Worm (Caenorhabditis elegans) whole organism, young adult: ENCODE data around the gene atf-4.

ENCODE experiments used
- B0035.1 ChIP-seq: sonication (generic microtip); optimal IDR thresholded peaks from 2 replicates; lab custom pipeline; 2016; ENCODE audit warnings: missing genetic modification characterization, mild to moderate bottlenecking, missing compliant biosample characterization, missing genotype, missing genetic modification reagents
- C17E4.6 ChIP-seq: fragments of 200-800 bp; sonication (Bioruptor generic); IDR thresholded peaks from 2 replicates; pipeline ENCODE4 v1.3.6; 2022; ENCODE audit warnings: missing genetic modification reagents, missing genetic modification characterization, missing compliant biosample characterization
- D2030.7 ChIP-seq: fragments of 200-800 bp; sonication (Bioruptor generic); IDR thresholded peaks from 2 replicates; pipeline ENCODE4 v1.3.6; 2022; ENCODE audit warnings: missing genetic modification reagents, missing genetic modification characterization, missing compliant biosample characterization
- F10E7.11 ChIP-seq: sonication (generic microtip); optimal IDR thresholded peaks from 2 replicates; lab custom pipeline; 2017; ENCODE audit warnings: mild to moderate bottlenecking, missing genetic modification characterization, moderate library complexity, missing compliant biosample characterization
- F22D6.2 ChIP-seq: sonication (generic microtip); optimal IDR thresholded peaks from 2 replicates; lab custom pipeline; 2016; ENCODE audit warnings: mild to moderate bottlenecking, missing genetic modification characterization, missing compliant biosample characterization
- F23B12.7 ChIP-seq: sonication (generic microtip); optimal IDR thresholded peaks from 2 replicates; lab custom pipeline; 2017; ENCODE audit warnings: missing genetic modification characterization, mild to moderate bottlenecking, missing compliant biosample characterization, antibody characterized with exemption, moderate library complexity; ENCODE audit not compliant: insufficient read depth
- F33H1.4 ChIP-seq: fragments of 200-800 bp; sonication (Bioruptor generic); IDR thresholded peaks from 2 replicates; pipeline ENCODE4 v1.3.6; 2022; ENCODE audit warnings: missing genetic modification reagents, missing genetic modification characterization, missing compliant biosample characterization
- F39B2.1 ChIP-seq: fragments of 200-800 bp; sonication (Bioruptor generic); IDR thresholded peaks from 2 replicates; pipeline ENCODE4 v1.3.6; 2022; ENCODE audit warnings: missing genetic modification reagents, missing genetic modification characterization, missing compliant biosample characterization
- F49E8.2 ChIP-seq: sonication (generic microtip); optimal IDR thresholded peaks from 3 replicates; lab custom pipeline; 2017; ENCODE audit warnings: missing genetic modification characterization, mild to moderate bottlenecking, missing compliant biosample characterization, antibody characterized with exemption, moderate library complexity; ENCODE audit not compliant: insufficient read depth
- F52B5.7 ChIP-seq: sonication (generic microtip); optimal IDR thresholded peaks from 2 replicates; lab custom pipeline; 2016; ENCODE audit warnings: mild to moderate bottlenecking, missing genetic modification characterization, missing compliant biosample characterization
- F55B11.4 ChIP-seq: sonication (generic microtip); optimal IDR thresholded peaks from 2 replicates; lab custom pipeline; 2016; ENCODE audit warnings: missing compliant biosample characterization, missing genetic modification characterization, borderline replicate concordance; ENCODE audit not compliant: insufficient read depth
- K12H6.12 ChIP-seq: fragments of 200-800 bp; sonication (Bioruptor generic); optimal IDR thresholded peaks from 2 replicates; lab custom pipeline; 2018; ENCODE audit warnings: mild to moderate bottlenecking, missing genetic modification characterization, missing compliant biosample characterization
- T26A5.8 ChIP-seq: sonication (generic microtip); optimal IDR thresholded peaks from 2 replicates; lab custom pipeline; 2016; ENCODE audit warnings: missing genetic modification characterization, missing compliant biosample characterization
- Y79H2A.3 ChIP-seq: fragments of 200-800 bp; sonication (Bioruptor generic); conservative IDR thresholded peaks from 2 replicates; pipeline ENCODE4 v1.3.6; 2022; ENCODE audit warnings: missing genetic modification reagents, missing genetic modification characterization, missing compliant biosample characterization
- aptf-2 ChIP-seq: fragments of 200-800 bp; sonication (Bioruptor generic); conservative IDR thresholded peaks from 2 replicates; pipeline ENCODE4 v1.3.6; 2022; ENCODE audit warnings: missing genetic modification reagents, missing genetic modification characterization, missing compliant biosample characterization
- atf-7 ChIP-seq: sonication (generic microtip); optimal IDR thresholded peaks from 2 replicates; lab custom pipeline; 2017; ENCODE audit warnings: mild to moderate bottlenecking, missing genetic modification characterization, missing compliant biosample characterization
- ccch-3 ChIP-seq: fragments of 200-800 bp; sonication (Bioruptor generic); optimal IDR thresholded peaks from 2 replicates; lab custom pipeline; 2018; ENCODE audit warnings: mild to moderate bottlenecking, missing genetic modification characterization, missing compliant biosample characterization
- cebp-2 ChIP-seq: fragments of 200-800 bp; sonication (Bioruptor generic); IDR thresholded peaks from 2 replicates; pipeline ENCODE4 v1.3.6; 2022; ENCODE audit warnings: missing genetic modification characterization, missing compliant biosample characterization
- ceh-100 ChIP-seq: fragments of 200-800 bp; sonication (Bioruptor generic); IDR thresholded peaks from 2 replicates; pipeline ENCODE4 v1.3.6; 2022; ENCODE audit warnings: missing genetic modification reagents, missing genetic modification characterization, missing compliant biosample characterization
- ceh-40 ChIP-seq: fragments of 200-800 bp; sonication (Bioruptor generic); IDR thresholded peaks from 2 replicates; pipeline ENCODE4 v1.3.6; 2022; ENCODE audit warnings: missing genetic modification characterization, missing compliant biosample characterization
- ceh-91 ChIP-seq: fragments of 200-800 bp; sonication (Bioruptor generic); IDR thresholded peaks from 2 replicates; pipeline ENCODE4 v1.3.6; 2022; ENCODE audit warnings: missing genetic modification reagents, missing genetic modification characterization, missing compliant biosample characterization
- dox-1 ChIP-seq: fragments of 200-800 bp; sonication (Bioruptor generic); IDR thresholded peaks from 2 replicates; pipeline ENCODE4 v1.3.6; 2022; ENCODE audit warnings: missing genetic modification reagents, missing genetic modification characterization, missing compliant biosample characterization
- ekl-4 ChIP-seq: fragments of 200-800 bp; sonication (Bioruptor generic); IDR thresholded peaks from 2 replicates; pipeline ENCODE4 v1.3.6; 2022; ENCODE audit warnings: missing genetic modification reagents, missing genetic modification characterization, missing compliant biosample characterization
- ets-4 ChIP-seq: fragments of 200-800 bp; sonication (Bioruptor generic); optimal IDR thresholded peaks from 2 replicates; lab custom pipeline; 2018; ENCODE audit warnings: mild to moderate bottlenecking, missing genetic modification characterization, missing compliant biosample characterization
- hlh-12 ChIP-seq: sonication (generic microtip); optimal IDR thresholded peaks from 2 replicates; lab custom pipeline; 2016; ENCODE audit warnings: missing genetic modification characterization, missing compliant biosample characterization
- lag-1 ChIP-seq: fragments of 200-800 bp; sonication (Bioruptor generic); IDR thresholded peaks from 2 replicates; pipeline ENCODE4 v1.3.6; 2022; ENCODE audit warnings: missing genetic modification reagents, missing genetic modification characterization, missing compliant biosample characterization
- let-526 ChIP-seq: fragments of 200-800 bp; sonication (Bioruptor generic); IDR thresholded peaks from 2 replicates; pipeline ENCODE4 v1.3.6; 2022; ENCODE audit warnings: missing genetic modification reagents, missing genetic modification characterization, missing compliant biosample characterization
- lin-35 ChIP-seq, 3 experiments: fragments of 150-350 bp in 2 of 3; sonication (generic microtip) in 1 of 3; optimal IDR thresholded peaks; 2 replicates each; lab custom pipeline; 2014 to 2018; ENCODE audit warnings: missing biosample characterization in 3 of 3, missing genetic modification characterization in 3 of 3, missing genetic modification reagents in 3 of 3
- lir-1 ChIP-seq: fragments of 200-800 bp; sonication (Bioruptor generic); conservative IDR thresholded peaks from 2 replicates; pipeline ENCODE4 v1.3.6; 2022; ENCODE audit warnings: missing genetic modification reagents, missing genetic modification characterization, missing compliant biosample characterization
- lsl-1 ChIP-seq: fragments of 200-800 bp; sonication (Bioruptor generic); optimal IDR thresholded peaks from 2 replicates; lab custom pipeline; 2018; ENCODE audit warnings: mild to moderate bottlenecking, missing genetic modification characterization, moderate library complexity, missing compliant biosample characterization
- lsy-27 ChIP-seq: sonication (generic microtip); optimal IDR thresholded peaks from 2 replicates; lab custom pipeline; 2017; ENCODE audit warnings: missing genetic modification characterization, mild to moderate bottlenecking, missing compliant biosample characterization, antibody characterized with exemption, missing genotype, borderline replicate concordance; ENCODE audit not compliant: insufficient read depth
- mes-4 ChIP-seq: sonication (generic microtip); optimal IDR thresholded peaks from 2 replicates; lab custom pipeline; 2016; ENCODE audit warnings: missing genotype, missing genetic modification characterization, missing compliant biosample characterization
- nfyb-1 ChIP-seq: fragments of 200-800 bp; sonication (Bioruptor generic); IDR thresholded peaks from 2 replicates; pipeline ENCODE4 v1.3.6; 2022; ENCODE audit warnings: missing genetic modification reagents, missing genetic modification characterization, missing compliant biosample characterization
- nhr-27 ChIP-seq: fragments of 200-800 bp; sonication (Bioruptor generic); optimal IDR thresholded peaks from 2 replicates; lab custom pipeline; 2018; ENCODE audit warnings: mild to moderate bottlenecking, missing genetic modification characterization, moderate library complexity, missing compliant biosample characterization
- nhr-90 ChIP-seq: sonication (generic microtip); optimal IDR thresholded peaks from 2 replicates; lab custom pipeline; 2016; ENCODE audit warnings: missing genotype, mild to moderate bottlenecking, missing genetic modification characterization, missing compliant biosample characterization
- rcor-1 ChIP-seq: fragments of 200-800 bp; sonication (Bioruptor generic); IDR thresholded peaks from 2 replicates; pipeline ENCODE4 v1.3.6; 2022; ENCODE audit warnings: missing genetic modification reagents, missing genetic modification characterization, missing compliant biosample characterization
- rec-8 ChIP-seq, 2 experiments: sonication (generic microtip); optimal IDR thresholded peaks; 2 replicates each; lab custom pipeline; 2016; ENCODE audit warnings: mild to moderate bottlenecking in 2 of 2, missing genetic modification characterization in 2 of 2, missing genetic modification reagents in 2 of 2, missing genotype in 2 of 2, missing biosample characterization in 1 of 2, missing compliant biosample characterization in 1 of 2, moderate library complexity in 1 of 2
- repo-1 ChIP-seq: sonication (generic microtip); optimal IDR thresholded peaks from 2 replicates; lab custom pipeline; 2017; ENCODE audit warnings: mild to moderate bottlenecking, missing genetic modification characterization, missing compliant biosample characterization
- rpc-1 ChIP-seq, 2 experiments: fragments of 150-350 bp in 1 of 2; sonication (generic microtip) in 1 of 2; optimal IDR thresholded peaks; 2 replicates each; lab custom pipeline; 2014 to 2018; ENCODE audit warnings: missing biosample characterization in 1 of 2, missing genetic modification characterization in 1 of 2, missing genetic modification reagents in 1 of 2, missing genotype in 1 of 2
- sea-2 ChIP-seq: fragments of 200-800 bp; sonication (Bioruptor generic); IDR thresholded peaks from 2 replicates; pipeline ENCODE4 v1.3.6; 2022; ENCODE audit warnings: missing genetic modification characterization, missing compliant biosample characterization
- snpc-4 ChIP-seq, 5 experiments: fragments of 150-350 bp in 1 of 5; sonication (generic microtip) in 4 of 5; optimal IDR thresholded peaks; 2 replicates each; lab custom pipeline; 2014 to 2018; ENCODE audit warnings: missing genetic modification characterization in 5 of 5, missing biosample characterization in 3 of 5, antibody characterized with exemption in 2 of 5, mild to moderate bottlenecking in 2 of 5, missing compliant biosample characterization in 2 of 5, missing genotype in 2 of 5, moderate library complexity in 2 of 5, missing genetic modification reagents in 1 of 5
- sptf-2 ChIP-seq: fragments of 200-800 bp; sonication (Bioruptor generic); optimal IDR thresholded peaks from 2 replicates; lab custom pipeline; 2018; ENCODE audit warnings: mild to moderate bottlenecking, missing genetic modification characterization, missing compliant biosample characterization
- tbx-9 ChIP-seq: sonication (generic microtip); optimal IDR thresholded peaks from 2 replicates; lab custom pipeline; 2016; ENCODE audit warnings: borderline replicate concordance, missing genetic modification characterization, inconsistent platforms, missing compliant biosample characterization
- xnd-1 ChIP-seq: sonication (generic microtip); optimal IDR thresholded peaks from 2 replicates; lab custom pipeline; 2016; ENCODE audit warnings: missing genotype, missing genetic modification reagents, missing genetic modification characterization, missing compliant biosample characterization
- ztf-22 ChIP-seq: fragments of 200-800 bp; sonication (Bioruptor generic); optimal IDR thresholded peaks from 2 replicates; lab custom pipeline; 2018; ENCODE audit warnings: mild to moderate bottlenecking, missing genetic modification characterization, moderate library complexity, missing compliant biosample characterization
- ztf-28 ChIP-seq: fragments of 200-800 bp; sonication (Bioruptor generic); IDR thresholded peaks from 2 replicates; pipeline ENCODE4 v1.3.6; 2022; ENCODE audit warnings: missing genetic modification reagents, missing genetic modification characterization, missing compliant biosample characterization
- ztf-3 ChIP-seq: fragments of 200-800 bp; sonication (Bioruptor generic); optimal IDR thresholded peaks from 2 replicates; lab custom pipeline; 2018; ENCODE audit warnings: mild to moderate bottlenecking, missing genetic modification characterization, missing compliant biosample characterization

Gene atf-4

ce11 chrX:14841030-14841429 is 30.4 kb upstream of the atf-4 start (continued):
- TF ChIP-seq sea-2 (GFP tag; lab: Robert Waterston, UW) (no peak), cebp-2 (GFP tag; lab: Robert Waterston, UW) (no peak), B0035.1 (no peak), F33H1.4 (GFP tag; lab: Robert Waterston, UW) (no peak), ceh-91 (GFP tag; lab: Robert Waterston, UW) (no peak), xnd-1 (tag; lab: Kevin White, UChicago) (no peak), rpc-1 (optimal IDR thresholded peaks at IDR 0.05; lab: Kevin White, UChicago) (no peak), rpc-1 (tag; optimal IDR thresholded peaks at IDR 0.05; lab: Kevin White, UChicago) (no peak), nhr-27 (tag; lab: Kevin White, UChicago) (no peak), rcor-1 (0 out of 2 replicates have a peak, but pooled peaks have one; percentile 36), atf-7 (peak; percentile 58), hlh-12 (tag; lab: Kevin White, UChicago) (no peak), Y79H2A.3 (no peak), F10E7.11 (tag; lab: Kevin White, UChicago) (no peak), sptf-2 (no peak), ets-4 (no peak), rec-8 (tag; optimal IDR thresholded peaks at IDR 0.05; lab: Kevin White, UChicago) (no peak), F23B12.7 (tag; lab: Kevin White, UChicago) (peak; percentile 33), C17E4.6 (no peak), mes-4 (no peak), F39B2.1 (GFP tag; lab: Robert Waterston, UW) (no peak), lir-1 (GFP tag; lab: Robert Waterston, UW) (0 out of 2 replicates have a peak, but pooled peaks have one; percentile 11), dox-1 (GFP tag; lab: Robert Waterston, UW) (peak; percentile 77; the same call in 1 of the 2 replicates), snpc-4 (GFP tag; optimal IDR thresholded peaks at IDR 0.05; lab: Kevin White, UChicago) (no peak), snpc-4 (tag; optimal IDR thresholded peaks at IDR 0.05; lab: Kevin White, UChicago) (peak in 3 of 4 experiments; percentile 34 to 59 (median 58)), lag-1 (GFP tag; lab: Robert Waterston, UW) (no peak), nhr-90 (no peak), K12H6.12 (tag; lab: Kevin White, UChicago) (peak; percentile 82), tbx-9 (tag; lab: Kevin White, UChicago) (no peak), aptf-2 (GFP tag; lab: Robert Waterston, UW) (no peak), ztf-3 (no peak), ztf-28 (GFP tag; lab: Robert Waterston, UW) (no peak), D2030.7 (GFP tag; lab: Robert Waterston, UW) (no peak), lin-35 (GFP tag; optimal IDR thresholded peaks at IDR 0.05; lab: Kevin White, UChicago) (peak in 1 of 3 experiments; percentile 85), F49E8.2 (tag; lab: Kevin White, UChicago) (no peak), let-526 (no peak), ekl-4 (GFP tag; lab: Robert Waterston, UW) (no peak), nfyb-1 (GFP tag; lab: Robert Waterston, UW) (peak; percentile 69; the same call in 1 of the 2 replicates), F55B11.4 (tag; lab: Kevin White, UChicago) (no peak), ceh-100 (GFP tag; lab: Robert Waterston, UW) (no peak), ceh-40 (GFP tag; lab: Robert Waterston, UW) (no peak), T26A5.8 (tag; lab: Kevin White, UChicago) (no peak), F22D6.2 (tag; lab: Kevin White, UChicago) (no peak), lsl-1 (GFP tag; lab: Kevin White, UChicago) (no peak), ccch-3 (GFP tag; lab: Kevin White, UChicago) (no peak), F52B5.7 (tag; lab: Kevin White, UChicago) (no peak), repo-1 (no peak), lsy-27 (tag; lab: Kevin White, UChicago) (no peak), ztf-22 (GFP tag; lab: Kevin White, UChicago) (no peak)
